Worm (Caenorhabditis elegans) whole organism, L3 larva: Measurements from ENCODE around the gene C25G6.4.
A peak's percentile ranks its signal among the peaks of the same experiment; 100 is the strongest.

Experiments used
- ZK546.5 ChIP-seq: sonication (generic microtip); optimal IDR thresholded peaks from 2 replicates; lab custom pipeline; 2017; ENCODE audit warnings: missing biosample characterization, missing genetic modification characterization
- aly-2 ChIP-seq: fragments of 150-350 bp; optimal IDR thresholded peaks from 2 replicates; lab custom pipeline; 2014; ENCODE audit warnings: missing biosample characterization, missing genetic modification characterization
- ama-1 ChIP-seq: fragments of 150-350 bp; optimal IDR thresholded peaks from 2 replicates; lab custom pipeline; 2018
- ceh-16 ChIP-seq: sonication (generic microtip); optimal IDR thresholded peaks from 2 replicates; lab custom pipeline; 2017; ENCODE audit warnings: missing biosample characterization, missing genetic modification characterization
- ceh-28 ChIP-seq: fragments of 150-350 bp; optimal IDR thresholded peaks from 2 replicates; lab custom pipeline; 2014; ENCODE audit warnings: missing biosample characterization, missing genetic modification reagents, missing genetic modification characterization
- daf-12 ChIP-seq: fragments of 150-350 bp; optimal IDR thresholded peaks from 2 replicates; lab custom pipeline; 2014; ENCODE audit warnings: missing biosample characterization, missing genetic modification reagents, missing genetic modification characterization
- egl-5 ChIP-seq: fragments of 150-350 bp; optimal IDR thresholded peaks from 2 replicates; lab custom pipeline; 2017; ENCODE audit warnings: missing biosample characterization, missing genetic modification reagents, missing genetic modification characterization, inconsistent platforms
- elt-1 ChIP-seq: fragments of 150-350 bp; optimal IDR thresholded peaks from 2 replicates; lab custom pipeline; 2014; ENCODE audit warnings: missing biosample characterization, missing genetic modification characterization
- elt-2 ChIP-seq: sonication (generic microtip); optimal IDR thresholded peaks from 2 replicates; lab custom pipeline; 2016; ENCODE audit warnings: missing genetic modification reagents, mild to moderate bottlenecking, missing genetic modification characterization, missing compliant biosample characterization
- elt-3 ChIP-seq, 3 experiments: fragments of 150-350 bp in 1 of 3; sonication (generic microtip) in 2 of 3; optimal IDR thresholded peaks; 2 replicates in 2 of 3; 4 replicates in 1 of 3; lab custom pipeline; 2014 to 2017; ENCODE audit warnings: missing biosample characterization in 3 of 3, missing genetic modification characterization in 3 of 3
- eor-1 ChIP-seq, 2 experiments: fragments of 150-350 bp; optimal IDR thresholded peaks; 2 replicates each; lab custom pipeline; 2014 to 2018; ENCODE audit warnings: missing biosample characterization in 2 of 2, missing genetic modification characterization in 2 of 2
- fkh-2 ChIP-seq: fragments of 150-350 bp; optimal IDR thresholded peaks from 2 replicates; lab custom pipeline; 2014; ENCODE audit warnings: missing biosample characterization, missing genetic modification reagents, missing genetic modification characterization
- fos-1 ChIP-seq: fragments of 150-350 bp; optimal IDR thresholded peaks from 2 replicates; lab custom pipeline; 2014; ENCODE audit warnings: missing biosample characterization, missing genetic modification characterization
- jun-1 ChIP-seq: fragments of 150-350 bp; optimal IDR thresholded peaks from 2 replicates; lab custom pipeline; 2014; ENCODE audit warnings: missing biosample characterization, missing genetic modification reagents, missing genetic modification characterization
- lin-15B ChIP-seq: fragments of 150-350 bp; optimal IDR thresholded peaks from 2 replicates; lab custom pipeline; 2014; ENCODE audit warnings: missing biosample characterization, missing genetic modification characterization
- lin-39 ChIP-seq: fragments of 150-350 bp; optimal IDR thresholded peaks from 2 replicates; lab custom pipeline; 2018; ENCODE audit warnings: missing biosample characterization, missing genetic modification reagents, missing genetic modification characterization
- lsy-12 ChIP-seq: sonication (generic microtip); optimal IDR thresholded peaks from 2 replicates; lab custom pipeline; 2016; ENCODE audit warnings: mild to moderate bottlenecking, missing genetic modification characterization, missing compliant biosample characterization
- mml-1 ChIP-seq: fragments of 150-350 bp; sonication (generic microtip); optimal IDR thresholded peaks from 3 replicates; lab custom pipeline; 2014; ENCODE audit warnings: missing biosample characterization, missing genetic modification characterization
- nfya-1 ChIP-seq: sonication (generic microtip); optimal IDR thresholded peaks from 2 replicates; lab custom pipeline; 2017; ENCODE audit warnings: missing genetic modification characterization, mild to moderate bottlenecking, missing compliant biosample characterization, antibody characterized with exemption, moderate library complexity; ENCODE audit not compliant: insufficient read depth
- nhr-12 ChIP-seq: fragments of 150-350 bp; optimal IDR thresholded peaks from 2 replicates; lab custom pipeline; 2014; ENCODE audit warnings: missing biosample characterization, missing genetic modification characterization
- nhr-237 ChIP-seq: fragments of 150-350 bp; optimal IDR thresholded peaks from 2 replicates; lab custom pipeline; 2014; ENCODE audit warnings: missing biosample characterization, missing genetic modification characterization
- nhr-25 ChIP-seq: sonication (generic microtip); optimal IDR thresholded peaks from 2 replicates; lab custom pipeline; 2017; ENCODE audit warnings: missing biosample characterization, missing genetic modification characterization
- nhr-43 ChIP-seq: sonication (generic microtip); optimal IDR thresholded peaks from 2 replicates; lab custom pipeline; 2016; ENCODE audit warnings: mild to moderate bottlenecking, missing genetic modification characterization, missing compliant biosample characterization; ENCODE audit not compliant: poor library complexity, severe bottlenecking
- nhr-77 ChIP-seq: fragments of 150-350 bp; optimal IDR thresholded peaks from 2 replicates; lab custom pipeline; 2014; ENCODE audit warnings: missing biosample characterization, missing genetic modification characterization
- pha-4 ChIP-seq: fragments of 150-350 bp; optimal IDR thresholded peaks from 2 replicates; lab custom pipeline; 2014; ENCODE audit warnings: missing biosample characterization, missing genetic modification reagents, missing genetic modification characterization
- pqm-1 ChIP-seq: fragments of 150-350 bp; optimal IDR thresholded peaks from 2 replicates; lab custom pipeline; 2017; ENCODE audit warnings: missing biosample characterization, missing genetic modification characterization, inconsistent platforms
- sea-2 ChIP-seq: fragments of 150-350 bp; sonication (generic microtip); optimal IDR thresholded peaks from 4 replicates; lab custom pipeline; 2014; ENCODE audit warnings: missing biosample characterization, missing genetic modification reagents, missing genetic modification characterization
- unc-39 ChIP-seq: sonication (generic microtip); optimal IDR thresholded peaks from 4 replicates; lab custom pipeline; 2017; ENCODE audit warnings: missing biosample characterization, missing genetic modification characterization
- zag-1 ChIP-seq: fragments of 150-350 bp; optimal IDR thresholded peaks from 2 replicates; lab custom pipeline; 2014; ENCODE audit warnings: missing biosample characterization, missing genetic modification characterization
- ztf-11 ChIP-seq: fragments of 150-350 bp; optimal IDR thresholded peaks from 2 replicates; lab custom pipeline; 2014; ENCODE audit warnings: missing biosample characterization, missing genetic modification characterization

C25G6.4 gene

DNA sequence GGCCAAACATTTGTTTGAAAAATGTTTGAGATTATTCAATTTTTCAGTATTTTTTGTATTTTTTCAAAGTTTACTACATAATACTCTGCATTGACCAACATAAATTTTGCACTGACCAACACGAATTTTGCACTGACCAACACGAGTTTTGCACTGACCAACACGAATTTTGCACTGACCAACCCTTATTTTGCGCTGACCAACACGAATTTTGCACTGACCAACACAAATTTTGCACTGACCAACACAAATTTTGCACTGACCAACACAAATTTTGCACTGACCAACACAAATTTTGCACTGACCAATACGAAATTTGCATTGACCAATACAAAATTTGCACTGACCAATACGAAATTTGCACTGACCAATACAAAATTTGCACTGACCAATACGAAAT is 43.3 kb upstream of the C25G6.4 start:
- no peak for TF ChIP-seq nhr-237 (tag; lab: Kevin White, UChicago)

DNA sequence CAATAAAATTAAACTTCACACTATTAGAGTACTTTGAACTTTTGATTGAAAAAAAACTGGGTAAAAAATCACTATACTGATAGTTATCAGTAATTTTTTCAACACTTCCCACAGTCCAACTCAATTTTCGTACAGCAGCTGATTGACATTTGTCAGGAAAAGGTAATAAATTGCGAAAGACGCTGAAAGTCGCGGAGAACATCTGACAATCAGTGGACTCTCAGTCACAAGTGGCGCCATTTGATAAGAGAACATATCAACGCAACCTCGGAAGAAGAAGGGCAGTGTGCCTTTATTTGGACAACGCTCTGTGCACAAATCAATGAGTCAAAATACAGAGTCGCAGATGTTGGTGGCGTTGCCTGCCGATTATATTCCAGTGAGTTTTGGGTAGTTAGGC is 22.9 kb upstream of the C25G6.4 start, which contains the start of gene C52B11.5:
Gene C52B11.5, plus strand, starts transcription at position 250 of the 400 bp plus-strand sequence.
- TF ChIP-seq ceh-16 (tag; lab: Kevin White, UChicago) (no peak), jun-1 (tag; lab: Kevin White, UChicago) (peak; percentile 61), pha-4 (peak; percentile 58), pqm-1 (tag; lab: Kevin White, UChicago) (peak; percentile 97), elt-2 (tag; lab: Kevin White, UChicago) (peak; percentile 97)

DNA sequence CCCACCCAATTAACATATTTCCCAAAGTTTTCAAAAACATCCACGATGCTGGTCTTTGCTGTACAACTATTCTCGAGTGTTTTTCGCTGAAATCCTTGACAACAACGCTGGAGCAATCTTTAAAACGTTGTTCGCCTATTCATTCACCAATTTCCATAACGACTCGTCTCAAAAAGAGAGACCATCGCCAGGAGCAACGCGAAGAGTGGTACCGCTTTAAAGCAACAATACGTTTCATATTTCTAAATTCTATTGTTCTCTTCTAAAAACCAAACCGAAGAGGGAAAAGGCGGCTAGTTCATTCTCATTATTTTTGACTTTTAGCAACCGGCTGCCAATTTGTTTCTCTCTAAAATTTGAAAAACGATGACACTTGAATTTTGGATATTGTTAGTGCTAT is 21.0 kb upstream of the C25G6.4 start, which contains the start of gene C25G6.1:
Gene C25G6.1, plus strand, starts transcription at position 301 of the 400 bp plus-strand sequence.
- TF ChIP-seq daf-12 (tag; lab: Kevin White, UChicago), result no peak
- TF ChIP-seq elt-1 (tag; lab: Kevin White, UChicago), result no peak
- no peak for TF ChIP-seq elt-3 (tag; optimal IDR thresholded peaks at IDR 0.05; lab: Kevin White, UChicago)
- TF ChIP-seq fos-1 (tag; lab: Kevin White, UChicago), result no peak
- no peak for TF ChIP-seq ceh-28 (tag; lab: Kevin White, UChicago)
- no peak for TF ChIP-seq nhr-43 (tag; lab: Kevin White, UChicago)
- TF ChIP-seq, all 47 proteins: peak for 0

DNA sequence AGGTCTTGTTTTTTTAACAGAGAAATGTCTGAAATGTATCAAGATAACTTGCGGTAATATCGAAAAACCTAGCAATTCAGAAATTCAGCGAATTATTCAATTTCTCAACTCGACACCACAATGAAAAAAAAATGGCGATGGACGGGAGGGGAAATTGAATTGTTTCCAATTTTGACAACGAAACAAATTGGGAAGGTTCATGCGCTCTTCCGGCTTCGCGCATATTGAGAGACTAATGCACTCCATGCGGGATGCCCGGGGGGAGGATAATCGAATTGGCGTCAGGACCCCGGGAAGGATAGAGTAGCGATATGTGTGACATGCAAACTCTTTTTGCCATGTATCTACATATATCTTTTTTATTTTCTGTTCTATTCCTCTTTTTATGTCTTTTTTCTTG is 15.7 kb upstream of the C25G6.4 start:
- TF ChIP-seq aly-2 (tag; lab: Kevin White, UChicago) (no peak), ama-1 (lab: Kevin White, UChicago) (no peak), daf-12 (tag; lab: Kevin White, UChicago) (no peak), unc-39 (tag; lab: Kevin White, UChicago) (no peak), eor-1 (tag; optimal IDR thresholded peaks at IDR 0.05; lab: Kevin White, UChicago) (no peak), ztf-11 (tag; lab: Kevin White, UChicago) (no peak), nfya-1 (tag; lab: Kevin White, UChicago) (no peak), ZK546.5 (tag; lab: Kevin White, UChicago) (no peak), sea-2 (no peak), nhr-43 (tag; lab: Kevin White, UChicago) (no peak), nhr-237 (tag; lab: Kevin White, UChicago) (no peak)

DNA sequence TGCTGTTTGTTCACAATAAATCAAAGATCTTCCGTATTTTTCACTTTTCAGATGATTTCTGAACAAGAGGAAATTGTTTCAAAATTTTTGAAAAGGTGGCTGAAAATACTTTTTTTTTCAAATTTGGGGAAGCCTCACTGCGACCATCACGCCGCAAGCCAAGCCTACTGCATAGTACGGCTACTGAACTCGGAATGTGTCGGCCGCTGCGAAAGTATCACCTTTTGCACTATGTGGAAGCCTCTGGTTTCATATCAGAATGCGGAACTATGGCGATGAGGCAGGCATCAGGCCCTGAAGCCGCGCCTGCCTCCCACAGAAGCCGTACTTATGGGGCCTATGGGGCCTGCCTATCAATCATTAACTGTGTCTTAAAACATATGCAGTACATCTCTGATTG is 8.0 kb upstream of the C25G6.4 start:
- no peak for TF ChIP-seq fkh-2 (tag; lab: Kevin White, UChicago)
- TF ChIP-seq zag-1 (tag; lab: Kevin White, UChicago), result no peak
- no peak for TF ChIP-seq nhr-25 (tag; lab: Kevin White, UChicago)
- no peak for TF ChIP-seq egl-5
- no peak for TF ChIP-seq lin-39 (tag; lab: Kevin White, UChicago)
- TF ChIP-seq eor-1 (tag; optimal IDR thresholded peaks at IDR 0.05; lab: Kevin White, UChicago), result no peak
- TF ChIP-seq nhr-77 (tag; lab: Kevin White, UChicago), result no peak
- TF ChIP-seq lin-15B (tag; lab: Kevin White, UChicago), result no peak
- TF ChIP-seq lsy-12 (tag; lab: Kevin White, UChicago), result no peak
- no peak for TF ChIP-seq unc-39 (tag; lab: Kevin White, UChicago)

DNA sequence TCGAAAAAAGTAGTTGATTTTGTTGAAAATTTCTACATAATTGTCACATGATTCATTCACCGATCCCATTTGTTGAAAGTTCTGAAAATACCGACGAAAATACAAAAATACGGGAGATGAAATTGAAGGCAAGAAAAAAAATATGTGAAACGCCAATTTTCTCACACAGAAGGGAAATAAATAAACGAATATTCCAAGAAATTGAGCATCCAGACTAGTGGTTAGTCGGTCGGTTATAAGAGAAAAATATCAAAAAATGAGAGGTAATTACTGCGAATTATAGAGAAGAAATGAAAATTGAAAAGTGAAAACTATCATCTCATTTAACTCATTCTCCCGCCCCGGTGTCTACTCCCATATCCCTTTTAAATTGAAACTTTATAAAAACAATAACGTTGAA is 5.9 kb upstream of the C25G6.4 start, which contains the start of gene npr-11:
Gene npr-11, minus strand, starts transcription at position 101 of the 400 bp plus-strand sequence.
- TF ChIP-seq nhr-12 (tag; lab: Kevin White, UChicago), result no peak
- no peak for TF ChIP-seq nhr-43 (tag; lab: Kevin White, UChicago)
- no peak for TF ChIP-seq nhr-237 (tag; lab: Kevin White, UChicago)
- no peak for TF ChIP-seq egl-5
- TF ChIP-seq elt-3 (tag; optimal IDR thresholded peaks at IDR 0.05; lab: Kevin White, UChicago), result no peak
- no peak for TF ChIP-seq ztf-11 (tag; lab: Kevin White, UChicago)
- TF ChIP-seq mml-1 (tag; lab: Kevin White, UChicago), result no peak
